Worm (Caenorhabditis elegans) whole organism, early embryonic: ENCODE results near the gene C06G4.4.

Source experiments
- B0310.2 ChIP-seq: sonication (generic microtip); optimal IDR thresholded peaks from 2 replicates; lab custom pipeline; 2016; ENCODE audit warnings: mild to moderate bottlenecking, missing genetic modification characterization, missing compliant biosample characterization
- aly-1 ChIP-seq: sonication (generic microtip); optimal IDR thresholded peaks from 2 replicates; lab custom pipeline; 2016; ENCODE audit warnings: missing genetic modification characterization, missing compliant biosample characterization
- ama-1 ChIP-seq: fragments of 150-350 bp; optimal IDR thresholded peaks from 2 replicates; lab custom pipeline; 2014
- ceh-13 ChIP-seq: fragments of 200-800 bp; sonication (Bioruptor generic); optimal IDR thresholded peaks from 2 replicates; lab custom pipeline; 2018; ENCODE audit warnings: mild to moderate bottlenecking, missing genetic modification characterization, missing compliant biosample characterization
- ceh-36 ChIP-seq: sonication (generic microtip); optimal IDR thresholded peaks from 2 replicates; lab custom pipeline; 2016; ENCODE audit warnings: missing genetic modification characterization, inconsistent platforms, missing compliant biosample characterization
- ets-7 ChIP-seq: sonication (generic microtip); optimal IDR thresholded peaks from 2 replicates; lab custom pipeline; 2016; ENCODE audit warnings: missing genotype, missing genetic modification characterization, missing compliant biosample characterization
- hmbx-1 ChIP-seq: sonication (generic microtip); optimal IDR thresholded peaks from 2 replicates; lab custom pipeline; 2016; ENCODE audit warnings: mild to moderate bottlenecking, missing genetic modification characterization, missing compliant biosample characterization
- pes-1 ChIP-seq: fragments of 200-800 bp; sonication (Bioruptor generic); IDR thresholded peaks from 2 replicates; pipeline ENCODE4 v1.3.6; 2022; ENCODE audit warnings: missing genetic modification reagents, missing genetic modification characterization, missing compliant biosample characterization
- scrt-1 ChIP-seq: fragments of 200-800 bp; sonication (Bioruptor generic); IDR thresholded peaks from 2 replicates; pipeline ENCODE4 v1.3.6; 2022; ENCODE audit warnings: missing genetic modification characterization, missing compliant biosample characterization
- sea-1 ChIP-seq: fragments of 200-800 bp; sonication (Bioruptor generic); conservative IDR thresholded peaks from 2 replicates; pipeline ENCODE4 v1.3.6; 2022; ENCODE audit warnings: missing genetic modification characterization, missing compliant biosample characterization

DNA sequence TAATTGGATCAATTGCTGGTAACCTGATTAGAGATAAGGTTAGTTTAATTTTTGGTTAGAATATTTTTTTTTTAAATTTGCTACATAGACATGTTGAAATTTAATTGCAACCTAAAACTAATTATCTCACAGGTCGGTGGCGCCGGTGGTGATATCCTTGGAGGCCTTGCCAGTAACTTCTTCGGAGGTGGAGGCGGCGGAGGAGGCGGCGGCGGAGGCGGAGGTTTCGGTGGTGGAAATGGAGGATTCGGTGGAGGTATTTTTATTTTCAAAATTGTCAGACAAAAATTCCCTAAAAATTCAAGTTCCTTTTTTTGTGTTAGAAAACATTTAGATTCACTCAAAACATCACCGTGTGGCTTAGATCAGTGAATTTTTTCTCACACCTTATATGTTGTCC, 3.6 kb upstream of the C06G4.4 start:
- TF ChIP-seq ama-1 (lab: Kevin White, UChicago) = no peak
- TF ChIP-seq aly-1 (tag; lab: Kevin White, UChicago) = no peak
- TF ChIP-seq ets-7 = no peak
- TF ChIP-seq pes-1 (GFP tag; lab: Robert Waterston, UW) = no peak
- no peak for TF ChIP-seq scrt-1 (GFP tag; lab: Robert Waterston, UW)
- no peak for TF ChIP-seq sea-1 (GFP tag; lab: Robert Waterston, UW)
- no peak for TF ChIP-seq B0310.2
- TF ChIP-seq ceh-36 (tag; lab: Kevin White, UChicago) = no peak
- TF ChIP-seq ceh-13 (GFP tag; lab: Kevin White, UChicago) = no peak
- TF ChIP-seq hmbx-1 (tag; lab: Kevin White, UChicago) = no peak
